Fruit fly (Drosophila melanogaster): ENCODE results near the gene Axn.
A peak's percentile ranks its signal among the peaks of the same experiment; 100 is the strongest.

Axn gene

dm6 chr3R:30056592-30057135 lies 34.0 kb downstream of the Axn start, which contains the start of the genes CG7950 and Rpp14a:
TSS of gene CG7950 (plus strand) at chr3R:30056859.
TSS of gene Rpp14a (plus strand) at chr3R:30056859.
- peak; percentile 87 for TF ChIP-seq br (GFP tag; optimal IDR thresholded peaks at IDR 0.05)
- TF ChIP-seq foxo (GFP tag; optimal IDR thresholded peaks at IDR 0.05): peak in 1 of 2 experiments; percentile 88
- no peak for TF ChIP-seq tai (GFP tag; optimal IDR thresholded peaks at IDR 0.05)
- TF ChIP-seq ey (GFP tag; optimal IDR thresholded peaks at IDR 0.05): peak; percentile 91
- no peak for TF ChIP-seq Hr78 (GFP tag; optimal IDR thresholded peaks at IDR 0.05)
- TF ChIP-seq lola (GFP tag; optimal IDR thresholded peaks at IDR 0.05): no peak
- peak; percentile 80 for TF ChIP-seq psq (GFP tag; optimal IDR thresholded peaks at IDR 0.05)
- TF ChIP-seq jim (GFP tag; optimal IDR thresholded peaks at IDR 0.05): no peak
- peak; percentile 17 for TF ChIP-seq Mio (GFP tag; optimal IDR thresholded peaks at IDR 0.05)
- no peak for TF ChIP-seq Rel (GFP tag; optimal IDR thresholded peaks at IDR 0.05)
- TF ChIP-seq Rel (tag; optimal IDR thresholded peaks at IDR 0.05): peak; percentile 86
- peak; percentile 94 for TF ChIP-seq Myc (optimal IDR thresholded peaks at IDR 0.05)
- TF ChIP-seq HLH106 (tag; optimal IDR thresholded peaks at IDR 0.05): peak; percentile 89
- peak; percentile 52 for TF ChIP-seq CG32264 (GFP tag; optimal IDR thresholded peaks at IDR 0.05)
- peak; percentile 69 for TF ChIP-seq dsf (GFP tag; optimal IDR thresholded peaks at IDR 0.05; ENCODE audit: borderline replicate concordance)
- TF ChIP-seq CrebA (GFP tag; optimal IDR thresholded peaks at IDR 0.05; ENCODE audit: borderline replicate concordance): no peak
- no peak for TF ChIP-seq Hnf4 (GFP tag; optimal IDR thresholded peaks at IDR 0.05)
- peak; percentile 77 for TF ChIP-seq CG9705 (GFP tag; optimal IDR thresholded peaks at IDR 0.05)
- peak; percentile 85 for TF ChIP-seq Jra (GFP tag; optimal IDR thresholded peaks at IDR 0.05)
- TF ChIP-seq dl (GFP tag; optimal IDR thresholded peaks at IDR 0.05; ENCODE audit: insufficient read depth in 1 of 2, partially characterized antibody in 2 of 2): no peak
- peak; percentile 52 for TF ChIP-seq dmrt93B (GFP tag; optimal IDR thresholded peaks at IDR 0.05)
- peak; percentile 65 for TF ChIP-seq GATAd (GFP tag; optimal IDR thresholded peaks at IDR 0.05)
- TF ChIP-seq sage (GFP tag; optimal IDR thresholded peaks at IDR 0.05): peak; percentile 62
- TF ChIP-seq Sp1 (GFP tag; optimal IDR thresholded peaks at IDR 0.05): peak; percentile 82
- no peak for TF ChIP-seq N (GFP tag; optimal IDR thresholded peaks at IDR 0.05)
- peak; percentile 85 for TF ChIP-seq fru (GFP tag; optimal IDR thresholded peaks at IDR 0.05)
- TF ChIP-seq sv (GFP tag; optimal IDR thresholded peaks at IDR 0.05): peak; percentile 43
- peak; percentile 81 for TF ChIP-seq OdsH (GFP tag; optimal IDR thresholded peaks at IDR 0.05)
- peak; percentile 81 for TF ChIP-seq woc (GFP tag; optimal IDR thresholded peaks at IDR 0.05)
- peak; percentile 93 for TF ChIP-seq rgr (GFP tag; optimal IDR thresholded peaks at IDR 0.05)
- TF ChIP-seq h (GFP tag; optimal IDR thresholded peaks at IDR 0.05): peak; percentile 91
- TF ChIP-seq Hr83 (GFP tag; optimal IDR thresholded peaks at IDR 0.05; ENCODE audit: poor library complexity, severe bottlenecking): peak; percentile 72

DNA sequence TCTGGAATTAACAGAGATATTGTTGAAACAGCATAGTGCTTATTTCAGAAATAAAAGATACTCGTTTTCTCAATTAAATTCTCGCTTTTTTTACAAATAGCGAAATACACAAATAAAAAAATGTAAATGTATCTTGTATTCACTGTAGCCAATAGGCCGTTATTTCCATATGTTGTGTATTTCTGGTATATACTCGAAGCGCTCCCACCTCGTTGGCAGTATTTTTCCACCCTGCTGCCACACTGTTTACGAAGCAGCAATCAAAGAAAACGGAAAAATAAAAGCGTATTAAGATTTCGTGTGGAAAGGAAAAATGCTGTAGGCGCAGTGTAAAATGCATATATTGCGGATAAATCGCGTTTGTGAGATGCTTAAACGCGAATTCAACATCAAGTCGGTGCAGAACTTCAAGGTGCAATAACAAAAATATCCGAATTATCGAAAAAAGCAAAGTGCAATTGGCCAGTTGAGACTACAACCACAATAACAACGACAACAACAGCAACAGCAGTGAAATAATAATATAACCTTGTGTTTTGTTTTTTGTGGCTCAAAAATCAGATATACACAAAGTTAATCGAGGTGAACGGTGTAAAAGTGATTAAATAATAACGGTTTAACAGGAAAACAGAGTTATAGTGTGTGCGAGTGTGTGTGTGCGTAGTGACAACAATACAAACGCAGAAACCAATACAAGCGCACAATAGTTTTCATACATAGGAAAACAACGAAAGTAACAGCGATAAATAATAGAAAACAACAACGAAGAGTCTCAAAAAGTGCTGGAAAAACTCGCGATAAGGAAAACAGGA lies 35.6 kb downstream of the Axn start, which contains the start of gene sima:
Gene sima (plus strand): TSS at position 255 of the 812 bp plus-strand sequence.
- TF ChIP-seq Myc (optimal IDR thresholded peaks at IDR 0.05): no peak
- peak; percentile 22 for TF ChIP-seq HLH106 (tag; optimal IDR thresholded peaks at IDR 0.05)
- no peak for TF ChIP-seq Hr78 (GFP tag; optimal IDR thresholded peaks at IDR 0.05)
- peak; percentile 96 for TF ChIP-seq psq (GFP tag; optimal IDR thresholded peaks at IDR 0.05)
- TF ChIP-seq woc (GFP tag; optimal IDR thresholded peaks at IDR 0.05): peak; percentile 72
- TF ChIP-seq sage (GFP tag; optimal IDR thresholded peaks at IDR 0.05): no peak
- no peak for TF ChIP-seq Rel (GFP tag; optimal IDR thresholded peaks at IDR 0.05)
- TF ChIP-seq Rel (tag; optimal IDR thresholded peaks at IDR 0.05): peak; percentile 27
- TF ChIP-seq Sp1 (GFP tag; optimal IDR thresholded peaks at IDR 0.05): peak; percentile 5
- TF ChIP-seq Hnf4 (GFP tag; optimal IDR thresholded peaks at IDR 0.05): peak; percentile 21
- TF ChIP-seq Jra (GFP tag; optimal IDR thresholded peaks at IDR 0.05): no peak
- TF ChIP-seq dl (GFP tag; optimal IDR thresholded peaks at IDR 0.05; ENCODE audit: insufficient read depth in 1 of 2, partially characterized antibody in 2 of 2): no peak
- TF ChIP-seq foxo (GFP tag; optimal IDR thresholded peaks at IDR 0.05): peak in 1 of 2 experiments; percentile 28
- TF ChIP-seq dmrt93B (GFP tag; optimal IDR thresholded peaks at IDR 0.05): no peak
- TF ChIP-seq rgr (GFP tag; optimal IDR thresholded peaks at IDR 0.05): peak; percentile 34
- no peak for TF ChIP-seq Vsx2 (GFP tag; optimal IDR thresholded peaks at IDR 0.05; ENCODE audit: partially characterized antibody)
- TF ChIP-seq h (GFP tag; optimal IDR thresholded peaks at IDR 0.05): peak; percentile 38
- TF ChIP-seq Hr83 (GFP tag; optimal IDR thresholded peaks at IDR 0.05; ENCODE audit: poor library complexity, severe bottlenecking): peak; percentile 9

- no peak for TF ChIP-seq sage (GFP tag; optimal IDR thresholded peaks at IDR 0.05)
- TF ChIP-seq Myc (optimal IDR thresholded peaks at IDR 0.05): no peak
- no peak for TF ChIP-seq lola (GFP tag; optimal IDR thresholded peaks at IDR 0.05)
- no peak for TF ChIP-seq foxo (GFP tag; optimal IDR thresholded peaks at IDR 0.05)
- TF ChIP-seq CG32264 (GFP tag; optimal IDR thresholded peaks at IDR 0.05): no peak
Observed at dm6 chr3R:30059944-30060343, 37.3 kb downstream of the Axn start.

Measured in whole organism, wandering third instar larva.